Fruit fly (Drosophila melanogaster): ENCODE measurements around the gene Lam.

Gene Lam

dm6 chr2L:5532061-5532460 is 10.2 kb upstream of the Lam start, which contains the start of gene Coq6 (continued):
- TF ChIP-seq CG14050 (GFP tag; IDR thresholded peaks at IDR 0.05) (no peak), lab (GFP tag; optimal IDR thresholded peaks at IDR 0.05) (no peak), ssp (GFP tag; IDR thresholded peaks at IDR 0.05) (no peak), Dip3 (GFP tag; optimal IDR thresholded peaks at IDR 0.05) (no peak), Poxn (GFP tag; IDR thresholded peaks at IDR 0.05) (no peak), CG17385 (GFP tag; optimal IDR thresholded peaks at IDR 0.05) (no peak), nmo (GFP tag; optimal IDR thresholded peaks at IDR 0.05) (peak; percentile 14), sob (GFP tag; IDR thresholded peaks at IDR 0.05) (no peak), gsb-n (tag; optimal IDR thresholded peaks at IDR 0.05) (no peak), CG32772 (GFP tag; IDR thresholded peaks at IDR 0.05) (no peak), CG10209 (GFP tag; optimal IDR thresholded peaks at IDR 0.05) (no peak), chif (GFP tag; optimal IDR thresholded peaks at IDR 0.05) (no peak), h (optimal IDR thresholded peaks at IDR 0.05) (no peak), emc (GFP tag; optimal IDR thresholded peaks at IDR 0.05) (no peak), Doc2 (GFP tag; IDR thresholded peaks at IDR 0.05) (no peak), CG1602 (GFP tag; optimal IDR thresholded peaks at IDR 0.05) (no peak), ewg (GFP tag; optimal IDR thresholded peaks at IDR 0.05) (no peak), Scr (GFP tag; IDR thresholded peaks at IDR 0.05; ENCODE audit: partially characterized antibody) (peak; percentile 58), bbx (GFP tag; IDR thresholded peaks at IDR 0.05; ENCODE audit: partially characterized antibody) (peak; percentile 39; the same call in 1 of the 2 replicates), amos (GFP tag; IDR thresholded peaks at IDR 0.05; ENCODE audit: partially characterized antibody) (peak; percentile 49; the same call in 1 of the 2 replicates), Myb (GFP tag; optimal IDR thresholded peaks at IDR 0.05) (peak; percentile 85), ttk (GFP tag; IDR thresholded peaks at IDR 0.05) (no peak), D19B (GFP tag; optimal IDR thresholded peaks at IDR 0.05) (no peak), corto (GFP tag; optimal IDR thresholded peaks at IDR 0.05) (no peak), pros (GFP tag; optimal IDR thresholded peaks at IDR 0.05) (no peak), CG4854 (GFP tag; optimal IDR thresholded peaks at IDR 0.05) (no peak), Lhr (GFP tag; optimal IDR thresholded peaks at IDR 0.05) (no peak), ERR (GFP tag; optimal IDR thresholded peaks at IDR 0.05) (no peak), Awh (GFP tag; IDR thresholded peaks at IDR 0.05) (no peak), lbe (GFP tag; optimal IDR thresholded peaks at IDR 0.05) (no peak), MESR4 (GFP tag; optimal IDR thresholded peaks at IDR 0.05) (peak; percentile 41), Kr (GFP tag; optimal IDR thresholded peaks at IDR 0.05) (no peak), Jarid2 (GFP tag; optimal IDR thresholded peaks at IDR 0.05) (no peak), CG10366 (GFP tag; IDR thresholded peaks at IDR 0.05) (no peak), pnt (GFP tag; optimal IDR thresholded peaks at IDR 0.05) (no peak), Fer3 (tag; optimal IDR thresholded peaks at IDR 0.05) (no peak), peb (GFP tag; IDR thresholded peaks at IDR 0.05) (no peak), CG7786 (GFP tag; optimal IDR thresholded peaks at IDR 0.05) (no peak), nerfin-2 (GFP tag; IDR thresholded peaks at IDR 0.05; ENCODE audit: partially characterized antibody) (no peak), Pdp1 (GFP tag; optimal IDR thresholded peaks at IDR 0.05) (peak in 1 of 2 experiments; percentile 58), Tbp (GFP tag; optimal IDR thresholded peaks at IDR 0.05) (no peak), CG30431 (GFP tag; optimal IDR thresholded peaks at IDR 0.05) (no peak), ac (GFP tag; optimal IDR thresholded peaks at IDR 0.05) (no peak), CG17802 (tag; optimal IDR thresholded peaks at IDR 0.05) (no peak), CG10654 (GFP tag; optimal IDR thresholded peaks at IDR 0.05) (no peak), pfk (GFP tag; optimal IDR thresholded peaks at IDR 0.05) (no peak), E2f2 (GFP tag; IDR thresholded peaks at IDR 0.05) (peak; percentile 74), CG4282 (GFP tag; optimal IDR thresholded peaks at IDR 0.05) (no peak), Bteb2 (GFP tag; optimal IDR thresholded peaks at IDR 0.05) (no peak), CG8281 (tag; optimal IDR thresholded peaks at IDR 0.05) (no peak), aop (GFP tag; IDR thresholded peaks at IDR 0.05) (no peak), Chrac-16 (GFP tag; optimal IDR thresholded peaks at IDR 0.05) (no peak)

Measured in whole organism, embryonic.